Worm (Caenorhabditis elegans): ENCODE results near the gene tbx-2.

The tbx-2 gene

ce11 chrIII:5136033-5136597 lies at the start of gene tbx-2:
tbx-2 (minus strand) TSS chrIII:5136296.
- TF ChIP-seq tbx-8 (GFP tag; optimal IDR thresholded peaks at IDR 0.05) (no peak), lsy-2 (tag; optimal IDR thresholded peaks at IDR 0.05) (peak; percentile 55), unc-120 (tag; optimal IDR thresholded peaks at IDR 0.05; ENCODE audit: poor library complexity, severe bottlenecking) (peak; percentile 6)

ce11 chrIII:5185620-5186019 lies 49.5 kb upstream of the tbx-2 start, which contains the start of gene pup-2:
pup-2 (plus strand) TSS chrIII:5185920.
- TF ChIP-seq ceh-39 (tag; optimal IDR thresholded peaks at IDR 0.05) (no peak), cnd-1 (tag; optimal IDR thresholded peaks at IDR 0.05) (no peak), mls-2 (tag; optimal IDR thresholded peaks at IDR 0.05) (no peak), ceh-43 (GFP tag; optimal IDR thresholded peaks at IDR 0.05) (no peak), nhr-237 (tag; optimal IDR thresholded peaks at IDR 0.05) (no peak), unc-120 (tag; optimal IDR thresholded peaks at IDR 0.05; ENCODE audit: poor library complexity, severe bottlenecking) (no peak), lin-13 (tag; optimal IDR thresholded peaks at IDR 0.05) (no peak), blmp-1 (tag; optimal IDR thresholded peaks at IDR 0.05) (no peak), lsy-2 (tag; optimal IDR thresholded peaks at IDR 0.05) (no peak), ceh-83 (GFP tag; optimal IDR thresholded peaks at IDR 0.05) (no peak), zip-8 (tag; optimal IDR thresholded peaks at IDR 0.05) (no peak), drap-1 (GFP tag; optimal IDR thresholded peaks at IDR 0.05) (no peak), sem-2 (GFP tag; optimal IDR thresholded peaks at IDR 0.05) (no peak), elt-1 (tag; optimal IDR thresholded peaks at IDR 0.05; ENCODE audit: borderline replicate concordance, insufficient read depth) (no peak), unc-39 (tag; optimal IDR thresholded peaks at IDR 0.05) (no peak)

ce11 chrIII:5183372-5183771 lies 47.3 kb upstream of the tbx-2 start:
- TF ChIP-seq lsy-2 (tag; optimal IDR thresholded peaks at IDR 0.05) = no peak
- no peak for TF ChIP-seq sem-2 (GFP tag; optimal IDR thresholded peaks at IDR 0.05)
- peak; percentile 89 for TF ChIP-seq lin-32 (GFP tag; optimal IDR thresholded peaks at IDR 0.05)
- TF ChIP-seq nhr-2 (tag; optimal IDR thresholded peaks at IDR 0.05) = no peak
- no peak for TF ChIP-seq nhr-237 (tag; optimal IDR thresholded peaks at IDR 0.05)
- no peak for TF ChIP-seq bed-3 (GFP tag; optimal IDR thresholded peaks at IDR 0.05)
- peak; percentile 62 for TF ChIP-seq ces-1 (GFP tag; optimal IDR thresholded peaks at IDR 0.05)
- TF ChIP-seq unc-62 (GFP tag; optimal IDR thresholded peaks at IDR 0.05) = peak; percentile 1
- TF ChIP-seq lin-13 (tag; optimal IDR thresholded peaks at IDR 0.05) = no peak
- TF ChIP-seq blmp-1 (tag; optimal IDR thresholded peaks at IDR 0.05) = no peak
- peak; percentile 85 for TF ChIP-seq cnd-1 (tag; optimal IDR thresholded peaks at IDR 0.05)
- TF ChIP-seq tbx-8 (GFP tag; optimal IDR thresholded peaks at IDR 0.05) = no peak
- no peak for TF ChIP-seq hlh-1 (tag; optimal IDR thresholded peaks at IDR 0.05)
- no peak for TF ChIP-seq mep-1 (tag; optimal IDR thresholded peaks at IDR 0.05)

ce11 chrIII:5181641-5182040 lies 45.5 kb upstream of the tbx-2 start:
- TF ChIP-seq unc-120 (tag; optimal IDR thresholded peaks at IDR 0.05; ENCODE audit: poor library complexity, severe bottlenecking) = no peak
- TF ChIP-seq M03D4.4 (tag; optimal IDR thresholded peaks at IDR 0.05) = no peak
- no peak for TF ChIP-seq sem-2 (GFP tag; optimal IDR thresholded peaks at IDR 0.05)
- no peak for TF ChIP-seq nhr-28 (tag; optimal IDR thresholded peaks at IDR 0.05)
- no peak for TF ChIP-seq ces-1 (GFP tag; optimal IDR thresholded peaks at IDR 0.05)
- no peak for TF ChIP-seq snpc-4 (tag; optimal IDR thresholded peaks at IDR 0.05)
- TF ChIP-seq ztf-11 (tag; optimal IDR thresholded peaks at IDR 0.05) = no peak
- TF ChIP-seq nhr-237 (tag; optimal IDR thresholded peaks at IDR 0.05) = no peak
- no peak for TF ChIP-seq tbx-8 (GFP tag; optimal IDR thresholded peaks at IDR 0.05)
- TF ChIP-seq unc-62 (GFP tag; optimal IDR thresholded peaks at IDR 0.05) = no peak
- TF ChIP-seq mab-5 (tag; optimal IDR thresholded peaks at IDR 0.05) = no peak
- no peak for TF ChIP-seq ham-2 (GFP tag; optimal IDR thresholded peaks at IDR 0.05)
- no peak for TF ChIP-seq mep-1 (tag; optimal IDR thresholded peaks at IDR 0.05)

ce11 chrIII:5181217-5181616 lies 45.1 kb upstream of the tbx-2 start:
- TF ChIP-seq hlh-1 (tag; optimal IDR thresholded peaks at IDR 0.05) = no peak
- TF ChIP-seq pha-4 (tag; optimal IDR thresholded peaks at IDR 0.05) = no peak
- peak; percentile 42 for TF ChIP-seq zip-8 (tag; optimal IDR thresholded peaks at IDR 0.05)
- no peak for TF ChIP-seq ceh-39 (tag; optimal IDR thresholded peaks at IDR 0.05)
- TF ChIP-seq lsy-2 (tag; optimal IDR thresholded peaks at IDR 0.05) = no peak
